Worm (Caenorhabditis elegans) whole organism, L2 larva: ENCODE results near the gene srz-37.

ENCODE experiments used
- Y55F3AM.14 ChIP-seq: fragments of 200-800 bp; sonication (Bioruptor generic); optimal IDR thresholded peaks from 2 replicates; lab custom pipeline; 2018; ENCODE audit warnings: mild to moderate bottlenecking, missing genetic modification characterization, missing compliant biosample characterization
- ZK546.5 ChIP-seq: sonication (generic microtip); optimal IDR thresholded peaks from 2 replicates; lab custom pipeline; 2017; ENCODE audit warnings: missing biosample characterization, missing genetic modification characterization
- aly-2 ChIP-seq: fragments of 150-350 bp; optimal IDR thresholded peaks from 2 replicates; lab custom pipeline; 2014; ENCODE audit warnings: missing biosample characterization, missing genetic modification characterization
- ceh-16 ChIP-seq: fragments of 150-350 bp; optimal IDR thresholded peaks from 2 replicates; lab custom pipeline; 2014; ENCODE audit warnings: missing biosample characterization, missing genetic modification characterization
- lin-13 ChIP-seq: fragments of 150-350 bp; optimal IDR thresholded peaks from 2 replicates; lab custom pipeline; 2014; ENCODE audit warnings: missing biosample characterization, missing genetic modification reagents, missing genetic modification characterization
- mdl-1 ChIP-seq, 2 experiments: fragments of 150-350 bp in 1 of 2; sonication (generic microtip) in 1 of 2; optimal IDR thresholded peaks; 2 replicates each; lab custom pipeline; 2017; ENCODE audit warnings: missing biosample characterization in 2 of 2, missing genetic modification characterization in 2 of 2
- nhr-12 ChIP-seq: fragments of 150-350 bp; optimal IDR thresholded peaks from 2 replicates; lab custom pipeline; 2014; ENCODE audit warnings: missing biosample characterization, missing genetic modification characterization
- skn-1 ChIP-seq: sonication (generic microtip); optimal IDR thresholded peaks from 2 replicates; lab custom pipeline; 2017; ENCODE audit warnings: missing biosample characterization, missing genetic modification characterization
- sma-3 ChIP-seq: sonication (generic microtip); optimal IDR thresholded peaks from 2 replicates; lab custom pipeline; 2016; ENCODE audit warnings: missing genetic modification reagents, missing genetic modification characterization, missing compliant biosample characterization
- snpc-4 ChIP-seq: fragments of 150-350 bp; optimal IDR thresholded peaks from 2 replicates; lab custom pipeline; 2014; ENCODE audit warnings: missing biosample characterization, missing genetic modification characterization
- unc-39 ChIP-seq: fragments of 150-350 bp; optimal IDR thresholded peaks from 2 replicates; lab custom pipeline; 2014; ENCODE audit warnings: missing biosample characterization, missing genetic modification characterization
- unc-62 ChIP-seq: fragments of 150-350 bp; optimal IDR thresholded peaks from 2 replicates; lab custom pipeline; 2014; ENCODE audit warnings: missing biosample characterization, missing genetic modification reagents, missing genetic modification characterization

DNA sequence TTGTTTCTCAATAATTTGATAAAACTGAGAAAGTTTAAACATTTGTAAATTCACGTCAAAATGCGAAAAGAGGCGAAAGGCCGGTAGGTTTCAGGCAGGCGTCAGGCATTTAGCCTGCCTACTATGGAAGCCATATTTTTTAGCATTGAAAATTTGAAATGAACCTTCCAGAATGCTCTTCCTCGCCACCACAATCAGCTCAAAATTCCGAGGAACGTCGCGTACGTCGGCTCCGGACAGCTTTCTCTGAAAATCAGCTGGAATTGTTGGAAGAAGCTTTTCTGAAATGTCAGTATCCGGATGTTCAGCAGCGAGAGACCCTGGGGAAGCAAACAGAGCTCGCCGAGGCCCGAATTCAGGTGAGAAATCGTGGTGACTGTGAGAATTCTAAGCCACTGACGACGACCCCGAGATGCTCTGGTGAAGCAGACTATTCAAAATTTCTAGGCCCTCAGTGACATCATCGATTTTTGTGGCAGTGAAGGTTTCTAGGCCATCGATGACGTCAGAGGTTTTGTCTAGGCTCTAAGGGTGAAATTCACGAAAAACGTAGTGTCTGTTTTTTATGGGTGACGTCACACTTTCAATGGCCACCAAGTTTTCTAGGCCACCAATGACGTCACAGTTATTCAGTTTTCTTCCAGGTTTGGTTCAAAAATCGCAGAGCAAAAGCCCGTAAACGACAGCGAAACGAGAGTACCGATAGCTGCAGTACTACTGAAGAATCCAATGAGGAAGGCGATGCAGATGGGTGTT lies 20.5 kb upstream of the srz-37 start:
- no peak for TF ChIP-seq skn-1 (tag; lab: Kevin White, UChicago)
- TF ChIP-seq mdl-1 (tag; optimal IDR thresholded peaks at IDR 0.05; lab: Kevin White, UChicago): no peak
- TF ChIP-seq ceh-16: no peak
- no peak for TF ChIP-seq nhr-12 (tag; lab: Kevin White, UChicago)
- TF ChIP-seq sma-3 (GFP tag; lab: Kevin White, UChicago): no peak
- TF ChIP-seq snpc-4 (tag; lab: Kevin White, UChicago): no peak
- TF ChIP-seq ZK546.5 (tag; lab: Kevin White, UChicago): no peak
- TF ChIP-seq unc-39: no peak
- no peak for TF ChIP-seq aly-2 (tag; lab: Kevin White, UChicago)
- TF ChIP-seq lin-13 (GFP tag; lab: Kevin White, UChicago): no peak
- no peak for TF ChIP-seq Y55F3AM.14 (GFP tag; lab: Kevin White, UChicago)
- no peak for TF ChIP-seq unc-62 (GFP tag; lab: Kevin White, UChicago)
